Worm (Caenorhabditis elegans) whole organism, early embryonic: Measurements from ENCODE around the gene W03C9.8.

Experiments
- B0310.2 ChIP-seq: sonication (generic microtip); optimal IDR thresholded peaks from 2 replicates; lab custom pipeline; 2016; ENCODE audit warnings: mild to moderate bottlenecking, missing genetic modification characterization, missing compliant biosample characterization
- F13C5.2 ChIP-seq: sonication (generic microtip); optimal IDR thresholded peaks from 2 replicates; lab custom pipeline; 2017; ENCODE audit warnings: mild to moderate bottlenecking, missing genetic modification characterization, inconsistent platforms, missing compliant biosample characterization
- aly-1 ChIP-seq: sonication (generic microtip); optimal IDR thresholded peaks from 2 replicates; lab custom pipeline; 2016; ENCODE audit warnings: missing genetic modification characterization, missing compliant biosample characterization
- ama-1 ChIP-seq: fragments of 150-350 bp; optimal IDR thresholded peaks from 2 replicates; lab custom pipeline; 2014
- ceh-13 ChIP-seq: fragments of 200-800 bp; sonication (Bioruptor generic); optimal IDR thresholded peaks from 2 replicates; lab custom pipeline; 2018; ENCODE audit warnings: mild to moderate bottlenecking, missing genetic modification characterization, missing compliant biosample characterization
- ceh-36 ChIP-seq: sonication (generic microtip); optimal IDR thresholded peaks from 2 replicates; lab custom pipeline; 2016; ENCODE audit warnings: missing genetic modification characterization, inconsistent platforms, missing compliant biosample characterization
- ets-7 ChIP-seq: sonication (generic microtip); optimal IDR thresholded peaks from 2 replicates; lab custom pipeline; 2016; ENCODE audit warnings: missing genotype, missing genetic modification characterization, missing compliant biosample characterization
- flt-1 ChIP-seq: fragments of 200-800 bp; sonication (Bioruptor generic); IDR thresholded peaks from 2 replicates; pipeline ENCODE4 v1.3.6; 2022; ENCODE audit warnings: missing genetic modification characterization, missing compliant biosample characterization
- hmbx-1 ChIP-seq: sonication (generic microtip); optimal IDR thresholded peaks from 2 replicates; lab custom pipeline; 2016; ENCODE audit warnings: mild to moderate bottlenecking, missing genetic modification characterization, missing compliant biosample characterization
- hmg-4 ChIP-seq: fragments of 200-800 bp; sonication (Bioruptor generic); optimal IDR thresholded peaks from 2 replicates; lab custom pipeline; 2018; ENCODE audit warnings: mild to moderate bottlenecking, missing genetic modification characterization, missing compliant biosample characterization
- hnd-1 ChIP-seq: sonication (generic microtip); optimal IDR thresholded peaks from 2 replicates; lab custom pipeline; 2016; ENCODE audit warnings: missing genetic modification characterization, missing compliant biosample characterization
- pes-1 ChIP-seq: fragments of 200-800 bp; sonication (Bioruptor generic); IDR thresholded peaks from 2 replicates; pipeline ENCODE4 v1.3.6; 2022; ENCODE audit warnings: missing genetic modification reagents, missing genetic modification characterization, missing compliant biosample characterization
- scrt-1 ChIP-seq: fragments of 200-800 bp; sonication (Bioruptor generic); IDR thresholded peaks from 2 replicates; pipeline ENCODE4 v1.3.6; 2022; ENCODE audit warnings: missing genetic modification characterization, missing compliant biosample characterization
- sea-1 ChIP-seq: fragments of 200-800 bp; sonication (Bioruptor generic); conservative IDR thresholded peaks from 2 replicates; pipeline ENCODE4 v1.3.6; 2022; ENCODE audit warnings: missing genetic modification characterization, missing compliant biosample characterization
- tbx-11 ChIP-seq: fragments of 200-800 bp; sonication (Bioruptor generic); IDR thresholded peaks from 2 replicates; pipeline ENCODE4 v1.3.6; 2022; ENCODE audit warnings: missing genetic modification characterization, missing compliant biosample characterization
- tbx-37 ChIP-seq: fragments of 200-800 bp; sonication (Bioruptor generic); conservative IDR thresholded peaks from 2 replicates; pipeline ENCODE4 v1.3.6; 2022; ENCODE audit warnings: missing genetic modification reagents, missing genetic modification characterization, missing compliant biosample characterization
- tra-4 ChIP-seq: sonication (generic microtip); optimal IDR thresholded peaks from 2 replicates; lab custom pipeline; 2017; ENCODE audit warnings: missing genetic modification characterization, missing compliant biosample characterization

The W03C9.8 gene

DNA sequence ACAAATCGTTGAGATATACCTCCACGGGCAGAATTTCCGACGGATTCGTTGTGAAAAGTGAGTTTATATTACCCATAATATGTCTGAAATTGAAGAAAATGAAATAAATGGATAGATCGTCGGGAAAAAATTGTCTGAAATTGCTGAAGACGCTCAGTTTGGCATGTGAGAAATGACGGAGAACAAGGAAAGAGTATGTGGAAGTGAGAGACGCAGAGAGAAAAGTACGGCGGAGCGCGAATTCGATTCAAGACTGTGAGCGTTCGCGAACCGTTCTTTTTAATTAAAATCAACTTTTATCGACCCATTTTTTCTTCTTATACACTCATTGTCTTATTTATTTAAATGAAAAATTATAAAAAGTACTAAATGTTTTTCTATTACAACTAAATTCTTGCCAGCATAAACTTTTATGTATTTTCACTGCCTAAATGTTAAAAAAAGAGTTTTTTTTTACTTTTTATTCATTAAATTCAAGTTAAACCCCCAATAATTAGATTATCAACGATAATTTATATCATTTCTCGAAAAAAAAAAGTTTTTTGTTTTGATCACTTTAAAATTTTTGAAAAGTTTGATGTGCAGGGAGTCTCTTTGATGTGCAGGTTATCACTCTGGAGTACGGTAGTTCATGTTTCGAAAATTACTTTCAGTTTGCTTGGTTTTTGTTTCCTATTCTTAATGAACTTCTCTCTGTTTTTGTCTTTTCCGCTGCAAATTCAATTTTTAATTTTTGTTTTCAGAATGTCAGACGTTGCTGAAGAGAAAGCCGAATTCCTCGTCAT is 32.6 kb upstream of the W03C9.8 start, which contains the start of the genes vps-15 and hmg-12:
Gene vps-15 (minus strand): TSS at position 83 of the 785 bp plus-strand sequence.
Gene hmg-12 (plus strand): TSS at position 744 of the 785 bp plus-strand sequence.
- TF ChIP-seq flt-1, result no peak
- no peak for TF ChIP-seq hnd-1 (tag; lab: Kevin White, UChicago)
- no peak for TF ChIP-seq F13C5.2 (tag; lab: Kevin White, UChicago)
- no peak for TF ChIP-seq ama-1
- no peak for TF ChIP-seq sea-1 (GFP tag; lab: Robert Waterston, UW)
- TF ChIP-seq hmg-4, result no peak
- no peak for TF ChIP-seq hmbx-1 (tag; lab: Kevin White, UChicago)
- TF ChIP-seq tbx-11 (GFP tag; lab: Robert Waterston, UW), result no peak
- TF ChIP-seq ceh-13 (GFP tag; lab: Kevin White, UChicago), result no peak
- TF ChIP-seq pes-1 (GFP tag; lab: Robert Waterston, UW), result no peak

DNA sequence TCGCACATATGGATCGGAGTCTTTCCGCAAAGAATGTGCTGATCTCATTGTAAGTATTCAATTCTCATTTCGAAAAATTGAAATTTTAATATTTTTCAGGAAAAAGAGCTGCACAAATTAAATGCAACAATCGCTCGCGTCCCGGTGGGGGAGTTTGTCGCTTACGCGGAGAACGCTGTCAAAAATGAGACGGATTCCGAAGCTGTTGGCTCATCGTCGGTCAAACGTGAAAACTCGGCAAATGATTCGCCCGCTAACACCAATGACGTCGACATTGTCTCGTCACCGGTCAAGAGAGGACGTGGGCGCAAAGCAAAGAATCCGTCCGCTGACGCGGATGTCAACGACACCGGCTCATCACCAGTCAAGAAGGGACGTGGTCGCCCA is 32.0 kb upstream of the W03C9.8 start:
- no peak for TF ChIP-seq tbx-37
- no peak for TF ChIP-seq B0310.2
- no peak for TF ChIP-seq hmg-4
- TF ChIP-seq sea-1 (GFP tag; lab: Robert Waterston, UW), result no peak
- TF ChIP-seq ama-1, result no peak
- TF ChIP-seq scrt-1 (GFP tag; lab: Robert Waterston, UW), result no peak
- no peak for TF ChIP-seq flt-1

DNA sequence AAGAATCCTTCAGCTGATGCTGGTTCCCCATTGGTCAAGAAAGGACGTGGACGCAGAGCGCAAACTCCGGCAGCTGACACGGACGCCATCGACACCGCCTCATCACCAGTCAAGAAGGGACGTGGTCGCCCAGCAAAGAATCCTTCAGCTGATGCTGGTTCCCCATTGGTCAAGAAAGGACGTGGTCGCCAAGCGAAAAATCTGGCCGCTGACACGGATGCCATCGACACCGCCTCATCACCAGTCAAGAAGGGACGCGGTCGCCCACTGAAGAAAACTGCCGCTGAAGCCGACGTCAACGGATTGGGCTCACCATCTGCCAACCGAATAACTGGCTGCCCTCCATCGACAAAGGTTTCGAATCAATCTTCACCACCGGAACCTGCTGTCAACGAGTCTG is 31.6 kb upstream of the W03C9.8 start:
- TF ChIP-seq flt-1, result no peak

DNA sequence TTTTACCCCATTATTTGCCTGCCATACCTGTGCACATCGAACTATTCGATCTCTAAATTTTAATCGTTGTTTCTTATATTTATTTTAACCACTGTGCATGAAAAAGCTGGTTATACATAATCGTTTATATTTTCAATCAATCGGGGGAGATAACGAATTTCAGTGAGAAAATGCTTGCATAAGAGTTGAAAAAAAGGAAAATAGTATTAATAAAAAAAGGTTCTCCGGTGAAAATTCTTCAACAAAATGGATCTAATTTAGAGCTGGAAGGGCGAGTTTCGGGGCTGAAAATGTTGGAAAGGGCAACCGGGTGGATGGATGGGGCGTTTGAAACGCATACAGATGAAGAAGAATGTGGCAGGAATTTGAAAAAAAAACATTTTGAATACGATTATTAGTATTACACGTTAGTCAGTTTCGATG is 31.0 kb upstream of the W03C9.8 start:
- no peak for TF ChIP-seq tbx-11 (GFP tag; lab: Robert Waterston, UW)
- no peak for TF ChIP-seq aly-1 (tag; lab: Kevin White, UChicago)
- no peak for TF ChIP-seq sea-1 (GFP tag; lab: Robert Waterston, UW)
- no peak for TF ChIP-seq flt-1
- no peak for TF ChIP-seq B0310.2
- no peak for TF ChIP-seq tbx-37
- no peak for TF ChIP-seq tra-4 (tag; lab: Kevin White, UChicago)
- TF ChIP-seq pes-1 (GFP tag; lab: Robert Waterston, UW), result no peak
- no peak for TF ChIP-seq scrt-1 (GFP tag; lab: Robert Waterston, UW)
- TF ChIP-seq ceh-13 (GFP tag; lab: Kevin White, UChicago), result no peak
- no peak for TF ChIP-seq ama-1
- TF ChIP-seq hnd-1 (tag; lab: Kevin White, UChicago), result no peak
- no peak for TF ChIP-seq ets-7 (tag; lab: Kevin White, UChicago)
- TF ChIP-seq ceh-36, result no peak
- TF ChIP-seq hmbx-1 (tag; lab: Kevin White, UChicago), result no peak
- no peak for TF ChIP-seq hmg-4
- no peak for TF ChIP-seq F13C5.2 (tag; lab: Kevin White, UChicago)

DNA sequence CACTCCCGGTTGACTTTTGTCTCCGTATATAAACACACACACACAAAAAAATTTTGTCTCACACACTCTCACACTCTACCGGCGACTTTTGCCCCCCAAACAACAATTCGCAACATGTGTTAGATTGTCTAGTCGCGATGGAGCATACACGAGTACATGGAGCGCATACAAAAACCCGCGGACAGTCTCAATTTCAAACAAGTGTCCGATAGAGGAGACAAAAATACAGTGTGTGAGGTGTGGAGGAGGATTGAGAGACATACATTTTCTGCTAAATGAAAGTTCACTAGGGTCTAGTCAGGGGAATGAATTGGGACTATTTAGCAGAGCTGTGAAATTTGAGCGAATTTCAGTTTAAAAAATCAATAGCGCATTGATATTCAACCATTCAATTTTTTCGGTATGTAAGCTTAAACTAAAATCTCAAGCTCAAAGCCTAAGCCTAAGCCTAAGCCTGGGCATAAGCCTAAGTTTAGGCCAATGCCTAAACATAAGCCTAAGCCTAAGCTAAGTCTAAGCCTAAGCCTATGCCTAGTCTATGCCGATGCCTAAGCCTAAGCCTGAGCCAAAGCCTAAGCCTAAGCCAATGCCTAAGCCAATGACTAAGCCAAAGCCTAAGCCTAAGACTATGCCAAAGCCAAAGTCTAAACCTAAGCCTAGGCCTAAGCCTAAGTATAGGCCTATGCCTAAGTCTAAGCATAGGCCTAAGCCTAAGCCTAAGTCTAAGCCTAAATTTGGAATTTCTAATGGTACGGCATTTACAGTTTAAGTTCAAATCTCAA is 25.6 kb upstream of the W03C9.8 start:
- TF ChIP-seq tra-4 (tag; lab: Kevin White, UChicago) (no peak), tbx-11 (GFP tag; lab: Robert Waterston, UW) (no peak), ama-1 (no peak), F13C5.2 (tag; lab: Kevin White, UChicago) (no peak), ets-7 (tag; lab: Kevin White, UChicago) (no peak), ceh-36 (peak; percentile 79), hnd-1 (tag; lab: Kevin White, UChicago) (no peak)

DNA sequence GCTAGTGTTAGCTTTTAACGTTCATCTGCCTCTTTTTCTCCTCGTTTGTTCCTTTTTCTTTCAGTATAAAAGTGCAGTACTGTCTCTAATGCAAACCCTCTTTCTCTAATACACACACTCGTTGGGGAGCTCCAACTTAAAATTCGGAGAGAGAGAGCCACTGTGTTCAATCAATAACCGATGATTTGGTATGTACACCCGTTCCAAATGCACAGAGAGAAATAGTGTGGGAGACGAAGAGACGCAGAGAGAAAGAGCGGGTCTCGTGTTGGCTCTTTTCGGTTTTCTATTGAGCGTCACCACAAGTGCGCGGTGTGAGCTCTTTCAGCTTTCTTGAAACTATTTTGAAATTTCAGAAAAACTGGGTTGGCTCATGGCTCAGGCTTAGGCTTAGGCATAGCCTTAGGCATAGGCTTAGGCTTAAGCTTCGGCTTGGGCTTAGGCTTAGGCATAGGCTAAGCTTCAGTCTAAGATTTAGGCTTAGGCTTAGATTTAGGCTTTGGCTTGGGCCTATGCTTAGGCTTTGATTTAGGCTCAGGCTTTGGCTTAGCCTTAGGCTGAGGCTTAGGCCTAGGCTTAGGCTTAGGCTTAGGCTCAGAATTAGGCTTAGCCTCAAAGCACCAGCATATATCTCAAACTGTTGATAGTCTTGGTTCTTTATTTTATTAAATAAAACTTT is 24.8 kb upstream of the W03C9.8 start:
- TF ChIP-seq pes-1 (GFP tag; lab: Robert Waterston, UW) (no peak), ceh-36 (peak; percentile 61), ets-7 (tag; lab: Kevin White, UChicago) (no peak), scrt-1 (GFP tag; lab: Robert Waterston, UW) (no peak), F13C5.2 (tag; lab: Kevin White, UChicago) (no peak), hmbx-1 (tag; lab: Kevin White, UChicago) (no peak)

DNA sequence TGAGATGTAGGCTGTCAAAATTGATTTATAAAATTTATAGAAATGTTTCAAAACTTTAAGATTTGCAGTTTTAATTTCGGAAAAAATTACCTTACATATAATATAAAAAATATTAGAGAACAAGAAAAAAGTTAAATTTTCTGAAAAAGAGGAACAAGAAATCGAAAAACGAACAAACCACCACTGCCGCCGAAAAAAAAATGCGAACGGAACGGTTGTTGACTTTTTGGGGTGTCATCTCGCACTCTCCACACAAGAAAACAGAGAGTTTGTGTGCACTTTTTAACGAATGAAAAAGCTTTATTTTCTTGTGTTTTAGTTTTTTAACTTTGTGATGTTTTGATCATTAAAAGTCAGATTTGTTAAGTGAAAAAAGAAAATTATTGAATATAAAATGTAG is 23.4 kb upstream of the W03C9.8 start:
- TF ChIP-seq hmbx-1 (tag; lab: Kevin White, UChicago) (no peak), ets-7 (tag; lab: Kevin White, UChicago) (no peak), ceh-13 (GFP tag; lab: Kevin White, UChicago) (no peak), scrt-1 (GFP tag; lab: Robert Waterston, UW) (no peak), ceh-36 (no peak), F13C5.2 (tag; lab: Kevin White, UChicago) (no peak), aly-1 (tag; lab: Kevin White, UChicago) (no peak), pes-1 (GFP tag; lab: Robert Waterston, UW) (no peak), flt-1 (no peak), sea-1 (GFP tag; lab: Robert Waterston, UW) (no peak)
